Worm (Caenorhabditis elegans): Measurements from ENCODE around the gene M02B7.2.

DNA sequence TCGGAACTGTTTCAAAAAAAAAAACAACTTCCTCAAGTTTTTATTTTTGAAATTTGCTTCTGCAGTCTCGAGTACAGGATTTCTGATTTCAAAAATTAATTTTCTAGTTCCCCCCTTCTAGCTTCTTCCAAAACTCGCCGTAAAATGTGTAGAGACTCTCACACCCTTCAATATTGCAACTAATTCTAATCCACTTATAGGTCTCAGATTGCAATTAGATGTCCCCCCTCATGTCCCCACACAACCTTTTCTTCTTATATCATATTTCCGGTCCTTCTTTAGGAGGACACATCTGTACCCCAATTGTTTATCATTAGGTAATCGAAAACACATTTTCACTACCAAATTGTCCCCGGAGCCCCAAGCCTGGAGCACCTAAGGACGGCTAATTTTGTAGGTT lies 37.1 kb downstream of the M02B7.2 start:
- TF ChIP-seq dao-5 (tag; optimal IDR thresholded peaks at IDR 0.05) (no peak), him-1 (tag; optimal IDR thresholded peaks at IDR 0.05) (no peak)

Data from whole organism, L4/young adult.